Worm (Caenorhabditis elegans) whole organism, L1 larva: ENCODE data around the gene Y94H6A.7.
A peak's percentile ranks its signal among the peaks of the same experiment; 100 is the strongest.

Experiments used
- C16A3.4 ChIP-seq: fragments of 150-350 bp; optimal IDR thresholded peaks from 2 replicates; lab custom pipeline; 2014; ENCODE audit warnings: missing biosample characterization, missing genetic modification characterization
- F16B12.6 ChIP-seq: fragments of 150-350 bp; optimal IDR thresholded peaks from 2 replicates; lab custom pipeline; 2014; ENCODE audit warnings: missing biosample characterization, missing genetic modification characterization
- alr-1 ChIP-seq: fragments of 200-800 bp; sonication (Bioruptor generic); optimal IDR thresholded peaks from 2 replicates; lab custom pipeline; 2018; ENCODE audit warnings: borderline replicate concordance, mild to moderate bottlenecking, missing genetic modification characterization, missing compliant biosample characterization
- aly-2 ChIP-seq: fragments of 150-350 bp; optimal IDR thresholded peaks from 2 replicates; lab custom pipeline; 2014; ENCODE audit warnings: missing biosample characterization, missing genetic modification characterization
- ama-1 ChIP-seq: fragments of 150-350 bp; optimal IDR thresholded peaks from 2 replicates; lab custom pipeline; 2014
- ceh-63 ChIP-seq: fragments of 200-800 bp; sonication (Bioruptor generic); optimal IDR thresholded peaks from 2 replicates; lab custom pipeline; 2018; ENCODE audit warnings: mild to moderate bottlenecking, missing genetic modification characterization, missing compliant biosample characterization
- ceh-82 ChIP-seq, 3 experiments: fragments of 150-350 bp in 1 of 3; sonication (generic microtip) in 2 of 3; optimal IDR thresholded peaks; 2 replicates each; lab custom pipeline; 2014 to 2017; ENCODE audit warnings: missing biosample characterization in 3 of 3, missing genetic modification characterization in 3 of 3
- ceh-88 ChIP-seq: fragments of 200-800 bp; sonication (Bioruptor generic); IDR thresholded peaks from 2 replicates; pipeline ENCODE4 v1.3.6; 2022; ENCODE audit warnings: missing genetic modification characterization, missing compliant biosample characterization
- dpl-1 ChIP-seq, 3 experiments: fragments of 150-350 bp in 2 of 3; sonication (generic microtip) in 1 of 3; optimal IDR thresholded peaks; 2 replicates each; lab custom pipeline; 2014 to 2017; ENCODE audit warnings: missing biosample characterization in 3 of 3, missing genetic modification characterization in 3 of 3, missing genetic modification reagents in 3 of 3
- dsc-1 ChIP-seq: sonication (generic microtip); optimal IDR thresholded peaks from 2 replicates; lab custom pipeline; 2016; ENCODE audit warnings: mild to moderate bottlenecking, missing genetic modification characterization, missing compliant biosample characterization
- efl-1 ChIP-seq, 4 experiments: fragments of 150-350 bp; optimal IDR thresholded peaks in 3 of 4; peaks in 1 of 4; 1 replicate in 1 of 4; 2 replicates in 3 of 4; lab custom pipeline; 2014; ENCODE audit warnings: missing biosample characterization in 2 of 4, missing genetic modification characterization in 2 of 4, missing genetic modification reagents in 2 of 4
- efl-3 ChIP-seq: fragments of 200-800 bp; sonication (Bioruptor generic); optimal IDR thresholded peaks from 2 replicates; lab custom pipeline; 2018; ENCODE audit warnings: mild to moderate bottlenecking, missing genetic modification characterization, missing compliant biosample characterization
- egl-13 ChIP-seq: sonication (generic microtip); optimal IDR thresholded peaks from 2 replicates; lab custom pipeline; 2016; ENCODE audit warnings: missing genotype, missing genetic modification reagents, missing genetic modification characterization, missing compliant biosample characterization
- egl-27 ChIP-seq, 2 experiments: fragments of 150-350 bp in 1 of 2; sonication (generic microtip); optimal IDR thresholded peaks; 3 replicates each; lab custom pipeline; 2017 to 2018; ENCODE audit warnings: missing biosample characterization in 2 of 2, missing genetic modification characterization in 2 of 2, missing genetic modification reagents in 2 of 2
- elt-3 ChIP-seq, 6 experiments: fragments of 150-350 bp in 1 of 6; sonication (generic microtip); optimal IDR thresholded peaks; 2 replicates each; lab custom pipeline; 2017 to 2018; ENCODE audit warnings: missing biosample characterization in 6 of 6, missing genetic modification characterization in 6 of 6, inconsistent platforms in 1 of 6
- ets-5 ChIP-seq: fragments of 200-800 bp; sonication (Bioruptor generic); IDR thresholded peaks from 2 replicates; pipeline ENCODE4 v1.3.6; 2022; ENCODE audit warnings: missing genetic modification characterization, missing compliant biosample characterization
- fkh-8 ChIP-seq: sonication (generic microtip); optimal IDR thresholded peaks from 2 replicates; lab custom pipeline; 2016; ENCODE audit warnings: mild to moderate bottlenecking, missing genetic modification characterization, missing compliant biosample characterization
- hlh-17 ChIP-seq: fragments of 200-800 bp; sonication (Bioruptor generic); optimal IDR thresholded peaks from 2 replicates; lab custom pipeline; 2018; ENCODE audit warnings: missing genetic modification characterization, mild to moderate bottlenecking, missing compliant biosample characterization, moderate library complexity, borderline replicate concordance
- hlh-4 ChIP-seq: sonication (generic microtip); optimal IDR thresholded peaks from 2 replicates; lab custom pipeline; 2016; ENCODE audit warnings: mild to moderate bottlenecking, missing genetic modification characterization, missing compliant biosample characterization
- isw-1 ChIP-seq: fragments of 200-800 bp; sonication (Bioruptor generic); IDR thresholded peaks from 2 replicates; pipeline ENCODE4 v1.3.6; 2022; ENCODE audit warnings: missing genetic modification characterization, missing compliant biosample characterization
- lin-13 ChIP-seq: fragments of 150-350 bp; optimal IDR thresholded peaks from 2 replicates; lab custom pipeline; 2014; ENCODE audit warnings: missing biosample characterization, missing genetic modification reagents, missing genetic modification characterization
- lin-14 ChIP-seq: fragments of 200-800 bp; sonication (Bioruptor generic); optimal IDR thresholded peaks from 2 replicates; lab custom pipeline; 2018; ENCODE audit warnings: mild to moderate bottlenecking, missing genetic modification characterization, moderate library complexity, missing compliant biosample characterization
- lin-15B ChIP-seq: fragments of 150-350 bp; sonication (generic microtip); optimal IDR thresholded peaks from 3 replicates; lab custom pipeline; 2014; ENCODE audit warnings: missing biosample characterization, missing genetic modification characterization
- lin-35 ChIP-seq, 2 experiments: fragments of 150-350 bp; optimal IDR thresholded peaks; 2 replicates each; lab custom pipeline; 2014; ENCODE audit warnings: missing biosample characterization in 2 of 2, missing genetic modification characterization in 2 of 2, missing genetic modification reagents in 2 of 2
- lsy-2 ChIP-seq, 2 experiments: fragments of 150-350 bp; optimal IDR thresholded peaks; 2 replicates each; lab custom pipeline; 2014; ENCODE audit warnings: missing biosample characterization in 2 of 2, missing genetic modification characterization in 2 of 2
- mdl-1 ChIP-seq, 2 experiments: fragments of 150-350 bp; optimal IDR thresholded peaks; 2 replicates each; lab custom pipeline; 2014 to 2017; ENCODE audit warnings: missing biosample characterization in 2 of 2, missing genetic modification characterization in 2 of 2, inconsistent platforms in 1 of 2
- nhr-19 ChIP-seq: fragments of 200-800 bp; sonication (Bioruptor generic); conservative IDR thresholded peaks from 2 replicates; pipeline ENCODE4 v1.3.6; 2022; ENCODE audit warnings: missing genetic modification characterization, missing compliant biosample characterization
- nhr-237 ChIP-seq: fragments of 150-350 bp; optimal IDR thresholded peaks from 2 replicates; lab custom pipeline; 2014; ENCODE audit warnings: missing biosample characterization, missing genetic modification characterization
- nhr-84 ChIP-seq: sonication (generic microtip); optimal IDR thresholded peaks from 2 replicates; lab custom pipeline; 2017; ENCODE audit warnings: missing biosample characterization, missing genetic modification characterization
- nhr-85 ChIP-seq: sonication (generic microtip); peaks from one replicate; lab custom pipeline; 2016; ENCODE audit warnings: missing genetic modification characterization, inconsistent platforms, missing compliant biosample characterization
- pag-3 ChIP-seq: sonication (generic microtip); optimal IDR thresholded peaks from 2 replicates; lab custom pipeline; 2017; ENCODE audit warnings: missing genetic modification characterization, mild to moderate bottlenecking, missing compliant biosample characterization, antibody characterized with exemption, borderline replicate concordance; ENCODE audit not compliant: insufficient read depth
- pqm-1 ChIP-seq: sonication (generic microtip); optimal IDR thresholded peaks from 3 replicates; lab custom pipeline; 2017; ENCODE audit warnings: missing biosample characterization, missing genetic modification characterization
- rnt-1 ChIP-seq: sonication (generic microtip); optimal IDR thresholded peaks from 2 replicates; lab custom pipeline; 2016; ENCODE audit warnings: mild to moderate bottlenecking, missing genetic modification characterization, moderate library complexity, missing compliant biosample characterization
- snpc-4 ChIP-seq: fragments of 150-350 bp; optimal IDR thresholded peaks from 2 replicates; lab custom pipeline; 2014; ENCODE audit warnings: missing biosample characterization, missing genetic modification characterization
- snu-23 ChIP-seq: sonication (generic microtip); optimal IDR thresholded peaks from 2 replicates; lab custom pipeline; 2016; ENCODE audit warnings: missing genetic modification characterization, missing compliant biosample characterization
- swsn-7 ChIP-seq: sonication (generic microtip); optimal IDR thresholded peaks from 2 replicates; lab custom pipeline; 2016; ENCODE audit warnings: missing genetic modification characterization, missing compliant biosample characterization
- tbx-2 ChIP-seq: sonication (generic microtip); optimal IDR thresholded peaks from 2 replicates; lab custom pipeline; 2016; ENCODE audit warnings: missing genetic modification characterization, missing compliant biosample characterization
- unc-30 ChIP-seq: sonication (generic microtip); optimal IDR thresholded peaks from 2 replicates; lab custom pipeline; 2017; ENCODE audit warnings: missing biosample characterization, missing genetic modification characterization
- unc-62 ChIP-seq: fragments of 150-350 bp; optimal IDR thresholded peaks from 2 replicates; lab custom pipeline; 2014; ENCODE audit warnings: missing biosample characterization, missing genetic modification reagents, missing genetic modification characterization
- vab-15 ChIP-seq: sonication (generic microtip); optimal IDR thresholded peaks from 2 replicates; lab custom pipeline; 2017; ENCODE audit warnings: missing genotype, mild to moderate bottlenecking, missing genetic modification characterization, missing compliant biosample characterization
- xbp-1 ChIP-seq: sonication (generic microtip); optimal IDR thresholded peaks from 2 replicates; lab custom pipeline; 2016; ENCODE audit warnings: missing genetic modification characterization, missing compliant biosample characterization
- zag-1 ChIP-seq: fragments of 150-350 bp; optimal IDR thresholded peaks from 2 replicates; lab custom pipeline; 2014; ENCODE audit warnings: missing biosample characterization, missing genetic modification characterization

The Y94H6A.7 gene

DNA sequence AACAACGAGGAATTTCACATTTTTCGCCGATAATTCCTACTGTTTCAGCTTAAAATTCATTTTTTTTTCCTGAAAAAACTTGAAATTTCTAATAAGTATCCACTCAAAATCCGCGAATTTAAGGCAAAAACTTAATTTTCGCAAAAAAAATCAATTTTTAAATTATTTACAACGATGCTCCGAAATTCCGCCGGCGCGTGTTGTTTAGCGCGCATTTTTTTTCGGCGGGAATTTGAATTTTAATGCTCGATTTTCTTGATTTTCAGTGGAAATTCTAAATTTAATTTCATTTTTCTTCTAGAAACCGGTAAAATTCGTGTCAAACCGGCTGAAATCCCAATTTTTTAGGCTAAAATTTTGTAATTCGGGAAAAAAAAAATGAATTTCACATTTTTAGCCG lies 48.2 kb downstream of the Y94H6A.7 start:
- TF ChIP-seq efl-1 (optimal IDR thresholded peaks at IDR 0.05; lab: Kevin White, UChicago) (peak in 1 of 2 experiments; percentile 8), efl-1 (GFP tag; optimal IDR thresholded peaks at IDR 0.05 in 1 of 2; lab: Kevin White, UChicago) (peak in 1 of 2 experiments; percentile 25)

DNA sequence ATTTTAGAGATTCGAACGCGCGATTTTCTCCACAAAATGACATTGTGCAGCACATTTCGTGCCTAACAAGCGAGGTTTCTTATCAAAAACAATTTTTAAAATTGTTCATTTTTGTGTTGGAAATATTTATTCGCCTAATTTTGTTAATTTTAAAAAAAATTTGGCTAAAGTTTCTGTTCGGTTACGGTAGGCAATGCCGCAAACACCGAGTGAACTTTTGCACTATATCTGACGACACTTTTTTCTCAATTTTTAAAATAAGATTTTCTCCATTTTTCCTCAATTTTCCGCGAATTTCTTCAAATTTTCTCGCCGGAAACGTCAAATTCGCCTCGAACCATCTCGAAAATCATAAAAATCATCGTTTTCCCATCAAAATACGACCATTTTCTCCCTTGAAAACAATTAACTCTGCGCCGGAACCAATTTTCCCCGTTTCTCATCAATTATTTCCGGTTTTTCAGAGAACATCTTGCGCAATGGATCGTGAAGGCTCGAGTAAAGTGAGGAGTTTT lies 49.7 kb downstream of the Y94H6A.7 start, which contains the start of gene Y69A2AR.1:
Y69A2AR.1 (plus strand) TSS at position 465 of the 515 bp plus-strand sequence.
- TF ChIP-seq swsn-7 (no peak), dpl-1 (GFP tag; optimal IDR thresholded peaks at IDR 0.05; lab: Kevin White, UChicago) (peak in 2 of 3 experiments; percentile 0 to 49), lin-35 (GFP tag; optimal IDR thresholded peaks at IDR 0.05; lab: Kevin White, UChicago) (peak in 1 of 2 experiments; percentile 29), xbp-1 (tag; lab: Kevin White, UChicago) (no peak), nhr-237 (tag; lab: Kevin White, UChicago) (no peak), pqm-1 (tag; lab: Kevin White, UChicago) (no peak), zag-1 (tag; lab: Kevin White, UChicago) (no peak), mdl-1 (tag; optimal IDR thresholded peaks at IDR 0.05; lab: Kevin White, UChicago) (no peak), ceh-88 (GFP tag; lab: Robert Waterston, UW) (no peak), snu-23 (GFP tag; lab: Kevin White, UChicago) (no peak), dsc-1 (tag; lab: Kevin White, UChicago) (no peak), ama-1 (no peak), elt-3 (tag; optimal IDR thresholded peaks at IDR 0.05; lab: Kevin White, UChicago) (no peak), fkh-8 (tag; lab: Kevin White, UChicago) (no peak), nhr-84 (tag; lab: Kevin White, UChicago) (no peak), tbx-2 (tag; lab: Kevin White, UChicago) (no peak), ets-5 (GFP tag; lab: Robert Waterston, UW) (no peak), unc-30 (tag; lab: Kevin White, UChicago) (no peak), efl-3 (GFP tag; lab: Kevin White, UChicago) (no peak), nhr-19 (GFP tag; lab: Robert Waterston, UW) (no peak), F16B12.6 (tag; lab: Kevin White, UChicago) (peak; percentile 75), efl-1 (optimal IDR thresholded peaks at IDR 0.05; lab: Kevin White, UChicago) (peak; percentile 15 to 35), efl-1 (GFP tag; optimal IDR thresholded peaks at IDR 0.05 in 1 of 2; lab: Kevin White, UChicago) (peak; percentile 51 to 92), egl-27 (tag; optimal IDR thresholded peaks at IDR 0.05; lab: Kevin White, UChicago) (no peak), alr-1 (no peak), lsy-2 (tag; optimal IDR thresholded peaks at IDR 0.05; lab: Kevin White, UChicago) (peak; percentile 85 to 97)
- TF ChIP-seq, all 84 proteins: peak for 5

DNA sequence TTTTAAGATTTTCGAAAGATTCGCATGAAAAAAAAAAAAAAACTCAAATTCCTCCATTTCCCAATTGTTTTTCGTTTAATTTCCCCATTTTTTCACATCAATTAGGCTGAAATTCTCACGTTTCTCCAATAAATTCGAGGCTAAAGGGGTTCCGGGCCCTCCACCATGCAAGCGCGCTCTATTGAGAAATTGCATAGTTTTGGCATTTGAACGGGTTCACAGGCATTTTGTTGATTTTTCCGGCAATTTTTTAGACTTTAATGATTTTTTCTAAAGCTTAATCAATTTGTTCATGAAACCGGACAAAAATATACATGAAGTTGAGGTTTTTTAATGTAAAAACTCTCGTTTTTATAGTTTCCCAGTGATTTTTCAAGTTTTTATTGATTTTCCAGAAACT lies 50.2 kb downstream of the Y94H6A.7 start:
- no peak for TF ChIP-seq mdl-1 (tag; optimal IDR thresholded peaks at IDR 0.05; lab: Kevin White, UChicago)
- TF ChIP-seq dpl-1 (GFP tag; optimal IDR thresholded peaks at IDR 0.05; lab: Kevin White, UChicago), result peak; percentile 38 to 64 (median 39)
- TF ChIP-seq hlh-4 (tag; lab: Kevin White, UChicago), result no peak
- TF ChIP-seq egl-13 (tag; lab: Kevin White, UChicago), result no peak
- peak; percentile 25 for TF ChIP-seq rnt-1 (tag; lab: Kevin White, UChicago)
- peak; percentile 25 for TF ChIP-seq lin-15B (tag; lab: Kevin White, UChicago)
- peak; percentile 8 to 38 for TF ChIP-seq efl-1 (optimal IDR thresholded peaks at IDR 0.05; lab: Kevin White, UChicago)
- peak; percentile 50 to 94 for TF ChIP-seq efl-1 (GFP tag; optimal IDR thresholded peaks at IDR 0.05 in 1 of 2; lab: Kevin White, UChicago)
- TF ChIP-seq ceh-63, result no peak
- TF ChIP-seq zag-1 (tag; lab: Kevin White, UChicago), result no peak
- TF ChIP-seq unc-62 (GFP tag; lab: Kevin White, UChicago), result no peak
- peak in 1 of 3 experiments; percentile 18 for TF ChIP-seq ceh-82 (tag; optimal IDR thresholded peaks at IDR 0.05; lab: Kevin White, UChicago)
- TF ChIP-seq vab-15 (tag; lab: Kevin White, UChicago), result no peak
- TF ChIP-seq lin-35 (GFP tag; optimal IDR thresholded peaks at IDR 0.05; lab: Kevin White, UChicago), result peak; percentile 35 to 56
- no peak for TF ChIP-seq hlh-17 (GFP tag; lab: Kevin White, UChicago)
- no peak for TF ChIP-seq isw-1 (GFP tag; lab: Robert Waterston, UW)
- peak; percentile 22 for TF ChIP-seq F16B12.6 (tag; lab: Kevin White, UChicago)
- TF ChIP-seq lin-14, result peak; percentile 36
- no peak for TF ChIP-seq aly-2 (tag; lab: Kevin White, UChicago)
- no peak for TF ChIP-seq elt-3 (tag; optimal IDR thresholded peaks at IDR 0.05; lab: Kevin White, UChicago)
- TF ChIP-seq fkh-8 (tag; lab: Kevin White, UChicago), result no peak
- TF ChIP-seq lin-13 (GFP tag; lab: Kevin White, UChicago), result no peak
- no peak for TF ChIP-seq C16A3.4 (tag; lab: Kevin White, UChicago)
- TF ChIP-seq nhr-85 (tag; lab: Kevin White, UChicago), result peak; percentile 53
- TF ChIP-seq snpc-4 (tag; lab: Kevin White, UChicago), result no peak
- TF ChIP-seq pag-3 (tag; lab: Kevin White, UChicago), result peak; percentile 72
